Fruit fly (Drosophila melanogaster) whole organism, wandering third instar larva: ENCODE data around the gene Vha100-1.

Source experiments
- Abd-B ChIP-seq: fragments of >200 bp; optimal IDR thresholded peaks from 2 replicates; lab custom pipeline; 2017; ENCODE audit warnings: missing biosample characterization, missing genetic modification characterization
- CG32264 ChIP-seq: fragments of 200-800 bp; sonication (Bioruptor generic); optimal IDR thresholded peaks from 2 replicates; lab custom pipeline; 2016; ENCODE audit warnings: missing biosample characterization, missing genetic modification characterization
- CG9705 ChIP-seq: fragments of 200-800 bp; sonication (Bioruptor generic); optimal IDR thresholded peaks from 2 replicates; lab custom pipeline; 2018; ENCODE audit warnings: missing biosample characterization, mild to moderate bottlenecking, missing genetic modification characterization
- CrebA ChIP-seq: fragments of 200-800 bp; sonication (Bioruptor generic); optimal IDR thresholded peaks from 2 replicates; lab custom pipeline; 2016; ENCODE audit warnings: missing biosample characterization, mild to moderate bottlenecking, missing genetic modification characterization, borderline replicate concordance
- Dfd ChIP-seq: fragments of >200 bp; optimal IDR thresholded peaks from 2 replicates; lab custom pipeline; 2017; ENCODE audit warnings: missing biosample characterization, missing genetic modification characterization
- Dif ChIP-seq: fragments of 200-275, 200-300 bp; sonication (Bioruptor generic); optimal IDR thresholded peaks from 2 replicates; lab custom pipeline; 2018; ENCODE audit warnings: missing biosample characterization, missing genetic modification characterization; ENCODE audit not compliant: partially characterized antibody
- GATAd ChIP-seq: sonication (Bioruptor generic); optimal IDR thresholded peaks from 2 replicates; lab custom pipeline; 2016; ENCODE audit warnings: missing biosample characterization, missing genetic modification characterization
- HLH106 ChIP-seq: fragments of 200-800 bp; optimal IDR thresholded peaks from 3 replicates; lab custom pipeline; 2019; ENCODE audit warnings: missing biosample characterization, mild to moderate bottlenecking, missing genetic modification characterization, moderate library complexity
- Hnf4 ChIP-seq: fragments of 200-800 bp; sonication (Bioruptor generic); optimal IDR thresholded peaks from 2 replicates; lab custom pipeline; 2016; ENCODE audit warnings: missing biosample characterization, mild to moderate bottlenecking, missing genetic modification characterization
- Hr78 ChIP-seq: fragments of >200 bp; optimal IDR thresholded peaks from 2 replicates; lab custom pipeline; 2017; ENCODE audit warnings: missing biosample characterization, missing genetic modification characterization
- Hr83 ChIP-seq: fragments of 200-300 bp; sonication (Bioruptor generic); optimal IDR thresholded peaks from 2 replicates; lab custom pipeline; 2016; ENCODE audit warnings: missing biosample characterization, mild to moderate bottlenecking, missing genetic modification characterization, moderate library complexity; ENCODE audit not compliant: poor library complexity, severe bottlenecking
- Jra ChIP-seq: sonication (Bioruptor generic); optimal IDR thresholded peaks from 2 replicates; lab custom pipeline; 2016; ENCODE audit warnings: missing biosample characterization, missing genetic modification characterization
- Mio ChIP-seq: sonication (Bioruptor generic); optimal IDR thresholded peaks from 2 replicates; lab custom pipeline; 2016; ENCODE audit warnings: missing biosample characterization, missing genetic modification characterization
- Myc ChIP-seq: fragments of >200 bp; optimal IDR thresholded peaks from 2 replicates; lab custom pipeline; 2017
- N ChIP-seq: fragments of >200 bp; optimal IDR thresholded peaks from 2 replicates; lab custom pipeline; 2018; ENCODE audit warnings: missing biosample characterization, missing external identifiers, missing genetic modification characterization
- OdsH ChIP-seq: fragments of 200-800 bp; sonication (Bioruptor generic); optimal IDR thresholded peaks from 2 replicates; lab custom pipeline; 2016; ENCODE audit warnings: missing biosample characterization, mild to moderate bottlenecking, missing genetic modification characterization
- Rel ChIP-seq, 2 experiments: fragments of 200-800 bp; sonication (Bioruptor generic) in 1 of 2; optimal IDR thresholded peaks; 2 replicates in 1 of 2; 3 replicates in 1 of 2; lab custom pipeline; 2016 to 2019; ENCODE audit warnings: mild to moderate bottlenecking in 2 of 2, missing biosample characterization in 2 of 2, missing genetic modification characterization in 2 of 2, moderate library complexity in 1 of 2
- Sp1 ChIP-seq: fragments of 200-800 bp; sonication (Bioruptor generic); optimal IDR thresholded peaks from 3 replicates; lab custom pipeline; 2019; ENCODE audit warnings: missing biosample characterization, mild to moderate bottlenecking, missing genetic modification characterization, moderate library complexity
- Vsx2 ChIP-seq: fragments of 200-300, 225-300 bp; sonication (Bioruptor generic); optimal IDR thresholded peaks from 2 replicates; lab custom pipeline; 2018; ENCODE audit warnings: missing biosample characterization, missing genetic modification characterization; ENCODE audit not compliant: partially characterized antibody
- br ChIP-seq: fragments of 200-800 bp; sonication (Bioruptor generic); optimal IDR thresholded peaks from 2 replicates; lab custom pipeline; 2016; ENCODE audit warnings: missing biosample characterization, missing genetic modification characterization
- brk ChIP-seq: fragments of 200-800 bp; sonication (Bioruptor generic); optimal IDR thresholded peaks from 2 replicates; lab custom pipeline; 2016; ENCODE audit warnings: missing biosample characterization, mild to moderate bottlenecking, missing genetic modification characterization
- dl ChIP-seq, 2 experiments: fragments of 175-275, 200-275 bp in 1 of 2; fragments of 200-275 bp in 1 of 2; sonication (Bioruptor generic); optimal IDR thresholded peaks; lab custom pipeline; 2018; ENCODE audit warnings: mild to moderate bottlenecking in 2 of 2, missing biosample characterization in 2 of 2, missing genetic modification characterization in 2 of 2, moderate library complexity in 2 of 2; ENCODE audit not compliant: partially characterized antibody in 2 of 2, insufficient read depth in 1 of 2
- dmrt93B ChIP-seq: fragments of 200-800 bp; sonication (Bioruptor generic); optimal IDR thresholded peaks from 2 replicates; lab custom pipeline; 2018; ENCODE audit warnings: missing biosample characterization, mild to moderate bottlenecking, missing genetic modification characterization
- dsf ChIP-seq: sonication (Bioruptor generic); optimal IDR thresholded peaks from 2 replicates; lab custom pipeline; 2016; ENCODE audit warnings: missing biosample characterization, missing genetic modification characterization, borderline replicate concordance
- ey ChIP-seq: fragments of 200-800 bp; sonication (Bioruptor generic); optimal IDR thresholded peaks from 2 replicates; lab custom pipeline; 2016; ENCODE audit warnings: missing biosample characterization, missing genetic modification characterization
- foxo ChIP-seq, 2 experiments: fragments of 200-800 bp; sonication (Bioruptor generic); optimal IDR thresholded peaks; 2 replicates in 1 of 2; 3 replicates in 1 of 2; lab custom pipeline; 2016 to 2017; ENCODE audit warnings: missing biosample characterization in 2 of 2, missing genetic modification characterization in 2 of 2
- fru ChIP-seq: fragments of 200-800 bp; sonication (Bioruptor generic); optimal IDR thresholded peaks from 3 replicates; lab custom pipeline; 2016; ENCODE audit warnings: missing biosample characterization, mild to moderate bottlenecking, missing genetic modification characterization
- h ChIP-seq: fragments of 200-800 bp; sonication (Bioruptor generic); optimal IDR thresholded peaks from 3 replicates; lab custom pipeline; 2016; ENCODE audit warnings: missing biosample characterization, mild to moderate bottlenecking, missing genetic modification characterization
- jim ChIP-seq: fragments of 175-275, 200-325 bp; sonication (Bioruptor generic); optimal IDR thresholded peaks from 2 replicates; lab custom pipeline; 2016; ENCODE audit warnings: missing biosample characterization, mild to moderate bottlenecking, missing genetic modification characterization
- lola ChIP-seq: fragments of >200 bp; optimal IDR thresholded peaks from 2 replicates; lab custom pipeline; 2017; ENCODE audit warnings: missing biosample characterization, missing genetic modification characterization
- pan ChIP-seq: fragments of >200 bp; optimal IDR thresholded peaks from 2 replicates; lab custom pipeline; 2017
- psq ChIP-seq: fragments of 200-800 bp; sonication (Bioruptor generic); optimal IDR thresholded peaks from 3 replicates; lab custom pipeline; 2017; ENCODE audit warnings: missing biosample characterization, mild to moderate bottlenecking, missing genetic modification characterization, moderate library complexity
- rgr ChIP-seq: fragments of 200-800 bp; sonication (Bioruptor generic); optimal IDR thresholded peaks from 3 replicates; lab custom pipeline; 2016; ENCODE audit warnings: missing biosample characterization, mild to moderate bottlenecking, missing genetic modification characterization
- sage ChIP-seq: fragments of 200-800 bp; sonication (Bioruptor generic); optimal IDR thresholded peaks from 2 replicates; lab custom pipeline; 2016; ENCODE audit warnings: missing biosample characterization, mild to moderate bottlenecking, missing genetic modification characterization
- sv ChIP-seq: fragments of 200-800 bp; sonication (Bioruptor generic); optimal IDR thresholded peaks from 3 replicates; lab custom pipeline; 2016; ENCODE audit warnings: missing biosample characterization, missing genetic modification characterization
- tai ChIP-seq: sonication (Bioruptor generic); optimal IDR thresholded peaks from 2 replicates; lab custom pipeline; 2016; ENCODE audit warnings: missing biosample characterization, missing genetic modification characterization
- usp ChIP-seq: fragments of >200 bp; optimal IDR thresholded peaks from 2 replicates; lab custom pipeline; 2017; ENCODE audit warnings: missing biosample characterization, missing genetic modification characterization
- woc ChIP-seq: sonication (Bioruptor generic); optimal IDR thresholded peaks from 2 replicates; lab custom pipeline; 2016; ENCODE audit warnings: missing biosample characterization, mild to moderate bottlenecking, missing genetic modification characterization

Vha100-1 gene

DNA sequence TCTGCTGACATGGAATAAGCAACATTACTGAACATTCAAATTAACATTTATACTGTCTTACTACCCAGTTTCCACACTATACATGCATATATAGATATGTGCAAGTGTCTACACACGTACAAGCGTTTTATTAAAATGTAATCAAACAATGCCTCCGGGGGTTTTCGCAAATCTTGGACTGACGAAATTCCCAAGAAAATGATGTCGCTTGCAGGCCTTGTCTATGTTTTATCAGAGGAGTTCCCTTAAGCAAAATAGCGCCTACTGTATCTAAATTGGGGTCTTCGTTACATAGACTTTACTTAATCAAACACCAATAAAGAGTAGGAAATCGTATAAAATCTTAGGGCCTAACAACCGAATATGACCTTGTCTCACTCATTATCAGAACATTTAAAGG is 28.6 kb downstream of the Vha100-1 start:
- TF ChIP-seq sage (GFP tag; lab: Kevin White, UChicago), result no peak
- no peak for TF ChIP-seq Rel (GFP tag; optimal IDR thresholded peaks at IDR 0.05; lab: Kevin White, UChicago)
- TF ChIP-seq Rel (tag; optimal IDR thresholded peaks at IDR 0.05; lab: Kevin White, UChicago), result peak; percentile 85

DNA sequence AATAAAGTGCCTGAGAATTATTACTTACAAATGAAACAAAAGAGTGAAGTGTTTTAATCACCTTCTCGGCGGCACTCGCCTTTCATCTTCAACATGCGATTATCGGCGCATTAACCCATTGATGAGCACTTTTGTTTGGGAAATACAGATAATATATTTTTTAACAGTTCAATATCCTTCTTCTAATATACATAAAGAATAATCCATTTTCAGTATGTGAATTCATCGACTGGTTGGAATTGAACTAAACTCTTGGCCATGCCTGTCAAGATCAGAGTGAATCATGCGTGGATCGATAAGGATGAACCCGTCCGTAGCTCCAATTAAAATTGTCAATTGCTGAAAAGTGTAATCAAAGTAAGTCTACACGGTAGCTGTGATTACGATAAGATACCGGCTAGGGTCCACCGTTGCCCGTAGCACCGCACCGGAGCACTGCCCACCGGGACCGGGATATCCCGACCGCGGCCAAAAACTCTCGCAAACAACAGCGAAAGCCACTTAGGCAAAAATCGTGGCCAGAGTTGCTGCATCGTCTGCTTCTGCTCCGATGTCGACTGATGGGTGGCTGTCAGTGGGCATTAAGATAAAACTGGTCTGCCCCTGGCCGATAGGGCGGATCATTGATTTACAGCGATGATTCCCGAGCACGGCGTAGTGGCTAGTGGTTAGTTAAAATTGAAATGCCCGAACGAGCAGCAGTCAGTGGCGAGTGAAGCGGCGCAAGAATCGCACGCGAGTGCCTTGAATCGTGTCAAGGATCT is 34.1 kb downstream of the Vha100-1 start, which contains the start of gene CG11898:
CG11898 (plus strand) TSS at position 714 of the 764 bp plus-strand sequence.
- peak; percentile 54 for TF ChIP-seq ey (GFP tag; lab: Kevin White, UChicago)
- peak; percentile 77 for TF ChIP-seq fru
- TF ChIP-seq Myc, result no peak
- TF ChIP-seq N (GFP tag; lab: Kevin White, UChicago), result no peak
- TF ChIP-seq dmrt93B, result no peak
- TF ChIP-seq sage (GFP tag; lab: Kevin White, UChicago), result no peak
- no peak for TF ChIP-seq CG32264 (GFP tag; lab: Kevin White, UChicago)
- TF ChIP-seq jim (GFP tag; lab: Kevin White, UChicago), result no peak
- TF ChIP-seq tai (GFP tag; lab: Kevin White, UChicago), result no peak
- TF ChIP-seq Hr83 (GFP tag; lab: Kevin White, UChicago), result no peak
- no peak for TF ChIP-seq lola (GFP tag; lab: Kevin White, UChicago)
- no peak for TF ChIP-seq CG9705 (GFP tag; lab: Kevin White, UChicago)
- TF ChIP-seq OdsH (GFP tag; lab: Kevin White, UChicago), result peak; percentile 35
- peak in 1 of 2 experiments; percentile 62 for TF ChIP-seq foxo (GFP tag; optimal IDR thresholded peaks at IDR 0.05; lab: Kevin White, UChicago)
- no peak for TF ChIP-seq Hr78 (GFP tag; lab: Kevin White, UChicago)
- TF ChIP-seq Jra (GFP tag; lab: Kevin White, UChicago), result no peak
- no peak for TF ChIP-seq usp (GFP tag; lab: Kevin White, UChicago)
- TF ChIP-seq Mio (GFP tag; lab: Kevin White, UChicago), result no peak
- TF ChIP-seq Dfd (GFP tag; lab: Kevin White, UChicago), result no peak
- TF ChIP-seq dl (GFP tag; optimal IDR thresholded peaks at IDR 0.05; lab: Kevin White, UChicago; ENCODE audit: insufficient read depth in 1 of 2, partially characterized antibody in 2 of 2), result no peak
- TF ChIP-seq HLH106 (tag; lab: Kevin White, UChicago), result peak; percentile 40
- TF ChIP-seq h (GFP tag; lab: Kevin White, UChicago), result peak; percentile 78
- no peak for TF ChIP-seq Dif (GFP tag; lab: Kevin White, UChicago)
- peak; percentile 16 for TF ChIP-seq psq (GFP tag; lab: Kevin White, UChicago)
- TF ChIP-seq GATAd (GFP tag; lab: Kevin White, UChicago), result no peak
- no peak for TF ChIP-seq pan
- TF ChIP-seq CrebA (GFP tag; lab: Kevin White, UChicago), result no peak
- no peak for TF ChIP-seq Hnf4
- TF ChIP-seq rgr (GFP tag; lab: Kevin White, UChicago), result peak; percentile 64
- TF ChIP-seq woc (GFP tag; lab: Kevin White, UChicago), result no peak
- TF ChIP-seq Abd-B, result no peak
- TF ChIP-seq dsf (GFP tag; lab: Kevin White, UChicago), result no peak
- TF ChIP-seq sv, result no peak
- TF ChIP-seq br (GFP tag; lab: Kevin White, UChicago), result peak; percentile 67
- TF ChIP-seq brk (GFP tag; lab: Kevin White, UChicago), result no peak
- no peak for TF ChIP-seq Vsx2 (GFP tag; lab: Kevin White, UChicago)
- no peak for TF ChIP-seq Rel (GFP tag; optimal IDR thresholded peaks at IDR 0.05; lab: Kevin White, UChicago)
- TF ChIP-seq Rel (tag; optimal IDR thresholded peaks at IDR 0.05; lab: Kevin White, UChicago), result no peak
- no peak for TF ChIP-seq Sp1 (GFP tag; lab: Kevin White, UChicago)
- TF ChIP-seq, all 38 proteins: peak for 9
